Worm (Caenorhabditis elegans): ENCODE measurements around the gene lars-1.

DNA sequence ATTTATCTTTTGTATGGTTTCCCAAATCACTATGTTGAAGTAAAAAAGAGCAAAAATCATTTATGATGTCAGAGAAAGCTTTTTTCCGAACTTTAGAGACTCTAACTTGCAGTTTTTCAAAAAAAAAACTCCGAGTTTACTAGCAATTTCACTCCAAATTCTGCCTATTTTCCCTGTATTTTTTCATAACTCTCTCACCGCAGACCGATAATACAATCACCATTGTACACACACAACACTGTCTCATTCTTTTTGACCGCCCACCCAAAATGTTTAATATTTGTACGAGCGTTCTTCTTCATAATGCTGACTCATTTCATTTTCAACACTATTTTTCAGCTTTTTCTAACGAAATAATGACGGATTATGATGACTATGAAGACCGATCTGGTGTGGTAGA lies 42.2 kb upstream of the lars-1 start, which contains the start of gene F43C1.5:
- TF ChIP-seq unc-62 (GFP tag; optimal IDR thresholded peaks at IDR 0.05) (no peak), T07F8.4 (tag; optimal IDR thresholded peaks at IDR 0.05) (no peak), hlh-26 (GFP tag; conservative IDR thresholded peaks at IDR 0.05) (no peak), ama-1 (optimal IDR thresholded peaks at IDR 0.05) (no peak), ama-1 (GFP tag; optimal IDR thresholded peaks at IDR 0.05) (no peak), efl-1 (GFP tag; optimal IDR thresholded peaks at IDR 0.05) (no peak), B0336.3 (GFP tag; IDR thresholded peaks at IDR 0.05) (no peak), sea-2 (GFP tag; IDR thresholded peaks at IDR 0.05) (no peak), F10E7.11 (tag; optimal IDR thresholded peaks at IDR 0.05) (no peak)
